Worm (Caenorhabditis elegans) whole organism, late embryonic: Measurements from ENCODE around the gene farl-11.

Experiments used
- C08G9.2 ChIP-seq: sonication (generic microtip); optimal IDR thresholded peaks from 2 replicates; lab custom pipeline; 2016; ENCODE audit warnings: mild to moderate bottlenecking, missing genetic modification characterization, moderate library complexity, missing compliant biosample characterization
- F13H6.1 ChIP-seq: sonication (generic microtip); optimal IDR thresholded peaks from 2 replicates; lab custom pipeline; 2016; ENCODE audit warnings: missing genetic modification characterization, missing compliant biosample characterization
- K02D7.2 ChIP-seq: sonication (generic microtip); optimal IDR thresholded peaks from 2 replicates; lab custom pipeline; 2017; ENCODE audit warnings: mild to moderate bottlenecking, missing genetic modification characterization, missing compliant biosample characterization
- K09A11.1 ChIP-seq: sonication (generic microtip); optimal IDR thresholded peaks from 2 replicates; lab custom pipeline; 2017; ENCODE audit warnings: antibody characterized with exemption, mild to moderate bottlenecking, missing genetic modification characterization, missing compliant biosample characterization; ENCODE audit not compliant: insufficient read depth
- ceh-14 ChIP-seq: sonication (generic microtip); optimal IDR thresholded peaks from 2 replicates; lab custom pipeline; 2016; ENCODE audit warnings: missing genotype, missing genetic modification characterization, missing compliant biosample characterization
- ceh-18 ChIP-seq: sonication (generic microtip); optimal IDR thresholded peaks from 2 replicates; lab custom pipeline; 2016; ENCODE audit warnings: missing genetic modification characterization, missing compliant biosample characterization
- ceh-22 ChIP-seq: sonication (generic microtip); optimal IDR thresholded peaks from 2 replicates; lab custom pipeline; 2017; ENCODE audit warnings: missing biosample characterization, missing genetic modification characterization
- ceh-24 ChIP-seq: sonication (generic microtip); optimal IDR thresholded peaks from 2 replicates; lab custom pipeline; 2016; ENCODE audit warnings: mild to moderate bottlenecking, missing genetic modification characterization, missing compliant biosample characterization
- ceh-31 ChIP-seq: sonication (generic microtip); optimal IDR thresholded peaks from 2 replicates; lab custom pipeline; 2016; ENCODE audit warnings: missing genetic modification characterization, missing compliant biosample characterization
- ceh-45 ChIP-seq: fragments of 200-800 bp; sonication (Bioruptor generic); IDR thresholded peaks from 2 replicates; pipeline ENCODE4 v1.3.6; 2022; ENCODE audit warnings: missing genetic modification reagents, missing genetic modification characterization, missing compliant biosample characterization
- ceh-48 ChIP-seq: sonication (generic microtip); optimal IDR thresholded peaks from 2 replicates; lab custom pipeline; 2016; ENCODE audit warnings: missing genetic modification characterization, inconsistent platforms, missing compliant biosample characterization
- ceh-9 ChIP-seq: sonication (generic microtip); optimal IDR thresholded peaks from 2 replicates; lab custom pipeline; 2016; ENCODE audit warnings: mild to moderate bottlenecking, missing genetic modification characterization, inconsistent platforms, missing compliant biosample characterization
- che-1 ChIP-seq: sonication (generic microtip); optimal IDR thresholded peaks from 2 replicates; lab custom pipeline; 2016; ENCODE audit warnings: mild to moderate bottlenecking, missing genetic modification characterization, missing compliant biosample characterization
- dmd-4 ChIP-seq: sonication (generic microtip); optimal IDR thresholded peaks from 2 replicates; lab custom pipeline; 2016; ENCODE audit warnings: borderline replicate concordance, missing genetic modification characterization, missing compliant biosample characterization
- elt-2 ChIP-seq: sonication (generic microtip); optimal IDR thresholded peaks from 2 replicates; lab custom pipeline; 2016; ENCODE audit warnings: missing genetic modification reagents, missing genetic modification characterization, missing compliant biosample characterization
- ets-4 ChIP-seq: sonication (generic microtip); optimal IDR thresholded peaks from 2 replicates; lab custom pipeline; 2016; ENCODE audit warnings: missing genetic modification characterization, missing compliant biosample characterization
- hlh-13 ChIP-seq: fragments of 200-800 bp; sonication (Bioruptor generic); optimal IDR thresholded peaks from 2 replicates; lab custom pipeline; 2018; ENCODE audit warnings: mild to moderate bottlenecking, missing genetic modification characterization, missing compliant biosample characterization
- hlh-15 ChIP-seq: sonication (generic microtip); optimal IDR thresholded peaks from 2 replicates; lab custom pipeline; 2016; ENCODE audit warnings: missing genetic modification characterization, missing compliant biosample characterization
- hlh-8 ChIP-seq: sonication (generic microtip); optimal IDR thresholded peaks from 2 replicates; lab custom pipeline; 2016; ENCODE audit warnings: missing genotype, missing genetic modification characterization, missing compliant biosample characterization
- lim-6 ChIP-seq: sonication (generic microtip); optimal IDR thresholded peaks from 2 replicates; lab custom pipeline; 2016; ENCODE audit warnings: missing genetic modification characterization, missing compliant biosample characterization
- lin-11 ChIP-seq: fragments of 200-800 bp; sonication (Bioruptor generic); optimal IDR thresholded peaks from 2 replicates; lab custom pipeline; 2018; ENCODE audit warnings: mild to moderate bottlenecking, missing genetic modification characterization, missing compliant biosample characterization
- mec-3 ChIP-seq: sonication (generic microtip); optimal IDR thresholded peaks from 2 replicates; lab custom pipeline; 2016; ENCODE audit warnings: borderline replicate concordance, missing genetic modification characterization, missing compliant biosample characterization
- nhr-232 ChIP-seq: sonication (generic microtip); optimal IDR thresholded peaks from 2 replicates; lab custom pipeline; 2016; ENCODE audit warnings: missing genetic modification characterization, missing compliant biosample characterization
- npax-4 ChIP-seq: sonication (generic microtip); optimal IDR thresholded peaks from 2 replicates; lab custom pipeline; 2016; ENCODE audit warnings: missing genetic modification characterization, missing compliant biosample characterization
- pag-3 ChIP-seq: sonication (generic microtip); optimal IDR thresholded peaks from 2 replicates; lab custom pipeline; 2016; ENCODE audit warnings: missing compliant biosample characterization, missing genetic modification characterization, borderline replicate concordance
- pax-1 ChIP-seq: fragments of 150-350 bp; optimal IDR thresholded peaks from 2 replicates; lab custom pipeline; 2014; ENCODE audit warnings: missing biosample characterization, missing genetic modification characterization
- pha-2 ChIP-seq: sonication (generic microtip); optimal IDR thresholded peaks from 2 replicates; lab custom pipeline; 2017; ENCODE audit warnings: mild to moderate bottlenecking, missing genetic modification characterization, missing compliant biosample characterization
- pha-4 ChIP-seq: fragments of 150-350 bp; optimal IDR thresholded peaks from 2 replicates; lab custom pipeline; 2018; ENCODE audit warnings: missing biosample characterization, missing genetic modification reagents, missing genetic modification characterization
- ref-2 ChIP-seq: sonication (generic microtip); optimal IDR thresholded peaks from 2 replicates; lab custom pipeline; 2016; ENCODE audit warnings: missing genetic modification characterization, missing compliant biosample characterization
- tbx-7 ChIP-seq: sonication (generic microtip); optimal IDR thresholded peaks from 2 replicates; lab custom pipeline; 2016; ENCODE audit warnings: missing genotype, missing genetic modification characterization, missing compliant biosample characterization
- ttx-3 ChIP-seq: sonication (generic microtip); optimal IDR thresholded peaks from 2 replicates; lab custom pipeline; 2016; ENCODE audit warnings: missing genetic modification reagents, missing genetic modification characterization, missing compliant biosample characterization
- unc-3 ChIP-seq, 2 experiments: fragments of 200-800 bp in 1 of 2; sonication (Bioruptor generic) in 1 of 2; sonication (generic microtip) in 1 of 2; conservative IDR thresholded peaks in 1 of 2; optimal IDR thresholded peaks in 1 of 2; 2 replicates each; pipeline versions ENCODE4 v1.3.6 to Lab custom; 2016 to 2022; ENCODE audit warnings: missing compliant biosample characterization in 2 of 2, missing genetic modification characterization in 2 of 2, missing genetic modification reagents in 1 of 2

Gene farl-11

DNA sequence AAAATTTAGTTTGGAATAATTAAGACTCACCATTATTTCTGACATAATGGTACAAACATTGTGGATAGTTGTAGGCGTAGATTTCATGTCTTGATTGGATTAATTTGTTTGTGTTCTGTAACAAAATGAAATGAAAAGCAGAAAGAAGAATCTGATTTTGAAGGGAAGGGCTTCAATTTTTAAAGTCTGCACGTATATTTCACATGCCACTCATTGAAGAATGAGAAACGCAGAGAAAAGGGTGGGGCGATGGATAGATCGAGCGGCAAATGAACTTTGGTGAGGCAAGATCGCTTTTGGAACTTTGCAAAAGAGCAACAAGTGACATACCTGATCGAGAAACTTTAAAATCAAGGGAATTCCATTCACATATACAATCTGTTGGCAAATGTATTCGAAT lies 2.5 kb downstream of the farl-11 start:
- TF ChIP-seq che-1 (tag; lab: Kevin White, UChicago) (no peak), pha-2 (tag; lab: Kevin White, UChicago) (no peak)
- TF ChIP-seq, all 69 proteins: peak for 0

DNA sequence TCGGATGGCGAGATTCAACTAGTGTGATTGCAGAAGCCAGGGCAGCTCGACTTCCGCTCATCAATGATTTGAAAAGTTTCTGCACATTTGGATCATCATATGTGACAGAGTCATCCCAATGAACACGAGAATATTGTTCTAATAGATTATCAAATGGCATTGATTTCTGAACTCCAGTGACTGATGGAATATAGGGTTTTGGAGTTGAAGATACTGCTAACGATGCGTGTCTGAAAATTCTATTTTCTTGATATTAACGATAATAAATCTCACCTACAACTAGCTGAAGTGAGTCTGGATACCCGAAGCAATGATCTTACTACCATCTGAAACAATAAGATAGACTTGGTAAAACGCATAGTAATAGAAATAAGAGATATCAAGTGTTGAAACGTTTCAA lies 4.0 kb downstream of the farl-11 start, which contains the start of gene mmaa-1:
Gene mmaa-1 (minus strand): TSS at position 328 of the 400 bp plus-strand sequence.
- TF ChIP-seq K09A11.1 (no peak), ceh-14 (tag; lab: Kevin White, UChicago) (no peak), pag-3 (tag; lab: Kevin White, UChicago) (no peak), pax-1 (tag; lab: Kevin White, UChicago) (no peak), ceh-9 (no peak), ets-4 (tag; lab: Kevin White, UChicago) (no peak), pha-4 (tag; lab: Kevin White, UChicago) (no peak), unc-3 (GFP tag; conservative IDR thresholded peaks at IDR 0.05; lab: Robert Waterston, UW) (no peak), unc-3 (tag; optimal IDR thresholded peaks at IDR 0.05; lab: Kevin White, UChicago) (no peak), ref-2 (tag; lab: Kevin White, UChicago) (no peak), K02D7.2 (tag; lab: Kevin White, UChicago) (no peak), mec-3 (tag; lab: Kevin White, UChicago) (no peak), hlh-13 (GFP tag; lab: Kevin White, UChicago) (no peak), pha-2 (tag; lab: Kevin White, UChicago) (no peak), ceh-18 (no peak), che-1 (tag; lab: Kevin White, UChicago) (no peak), lim-6 (no peak), tbx-7 (tag; lab: Kevin White, UChicago) (no peak), dmd-4 (tag; lab: Kevin White, UChicago) (no peak), npax-4 (tag; lab: Kevin White, UChicago) (no peak), ceh-31 (tag; lab: Kevin White, UChicago) (no peak)

ce11 chrII:7099231-7099630 lies 5.6 kb downstream of the farl-11 start:
- TF ChIP-seq C08G9.2 (tag; lab: Kevin White, UChicago), result no peak

DNA sequence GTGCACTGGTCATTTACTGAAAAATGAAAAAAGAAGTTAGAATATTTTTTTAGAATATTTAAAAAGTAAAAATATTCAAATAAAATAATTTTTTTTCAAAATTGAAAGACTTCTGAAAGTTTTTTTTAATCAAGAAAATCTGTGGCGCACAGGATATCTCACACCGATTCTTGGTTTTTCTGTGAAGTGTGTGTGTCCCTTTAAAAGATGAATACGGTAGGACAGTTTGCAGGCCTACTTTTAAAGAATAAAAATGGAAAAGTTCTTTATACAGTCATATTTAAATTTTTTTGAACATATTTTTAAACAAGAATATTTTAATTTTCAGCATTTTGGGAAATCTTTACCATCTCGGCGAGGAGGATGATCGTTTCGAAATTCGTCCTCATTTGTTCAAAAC lies 6.3 kb downstream of the farl-11 start, which contains the start of gene mct-5:
Gene mct-5 (minus strand): TSS at position 16 of the 400 bp plus-strand sequence.
- TF ChIP-seq ceh-24 (tag; lab: Kevin White, UChicago) (no peak), F13H6.1 (tag; lab: Kevin White, UChicago) (no peak), K02D7.2 (tag; lab: Kevin White, UChicago) (no peak), K09A11.1 (no peak), hlh-8 (tag; lab: Kevin White, UChicago) (no peak), ceh-18 (no peak), pha-2 (tag; lab: Kevin White, UChicago) (no peak), ceh-48 (no peak), hlh-15 (tag; lab: Kevin White, UChicago) (no peak), ttx-3 (no peak), npax-4 (tag; lab: Kevin White, UChicago) (no peak), lin-11 (tag; lab: Kevin White, UChicago) (no peak), ceh-45 (GFP tag; lab: Robert Waterston, UW) (no peak), ceh-22 (tag; lab: Kevin White, UChicago) (no peak), lim-6 (no peak), nhr-232 (tag; lab: Kevin White, UChicago) (no peak), elt-2 (tag; lab: Kevin White, UChicago) (no peak)
- TF ChIP-seq, all 69 proteins: peak for 0

DNA sequence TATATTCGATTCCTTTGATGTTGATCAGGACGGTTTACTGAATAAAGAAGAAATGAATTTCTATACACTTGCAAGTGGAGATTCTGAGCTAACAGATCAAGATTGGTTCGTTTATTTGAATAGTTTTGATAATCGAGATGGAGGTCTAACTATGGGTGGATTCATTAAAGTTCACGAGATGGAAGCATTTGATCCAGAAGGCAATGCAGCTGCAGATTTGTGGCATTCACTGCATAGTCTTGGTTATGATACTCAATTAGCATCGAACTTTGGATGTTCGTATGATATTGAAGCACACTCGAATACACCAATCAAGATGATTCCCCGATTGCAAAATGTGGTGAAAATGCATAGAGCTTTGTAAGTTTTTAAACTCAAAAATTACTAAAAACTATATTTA lies 8.9 kb downstream of the farl-11 start:
- TF ChIP-seq elt-2 (tag; lab: Kevin White, UChicago), result no peak
- TF ChIP-seq, all 69 proteins: peak for 0
